Fruit fly (Drosophila melanogaster) whole organism, adult: ENCODE measurements around the gene mRpL14.

Experiments
- CG11617 ChIP-seq: fragments of 200-800 bp; sonication (Bioruptor generic); optimal IDR thresholded peaks from 2 replicates; lab custom pipeline; 2017; ENCODE audit warnings: mild to moderate bottlenecking, missing biosample characterization, missing genetic modification reagents, missing genetic modification characterization
- CG12768 ChIP-seq: fragments of 200-800 bp; sonication (Bioruptor generic); optimal IDR thresholded peaks from 2 replicates; lab custom pipeline; 2017; ENCODE audit warnings: missing biosample characterization, missing genetic modification characterization, mild to moderate bottlenecking, moderate library complexity, missing genetic modification reagents
- CG14711 ChIP-seq: fragments of 200-800 bp; sonication (Bioruptor generic); optimal IDR thresholded peaks from 2 replicates; lab custom pipeline; 2018; ENCODE audit warnings: missing biosample characterization, mild to moderate bottlenecking, missing genetic modification characterization, moderate library complexity
- CG1620 ChIP-seq: fragments of 200-800 bp; sonication (Bioruptor generic); optimal IDR thresholded peaks from 2 replicates; lab custom pipeline; 2016; ENCODE audit warnings: missing biosample characterization, missing genetic modification characterization
- CG33017 ChIP-seq: fragments of 200-800 bp; sonication (Bioruptor generic); optimal IDR thresholded peaks from 2 replicates; lab custom pipeline; 2018; ENCODE audit warnings: missing biosample characterization, mild to moderate bottlenecking, missing genetic modification characterization, moderate library complexity
- CG5204 ChIP-seq: fragments of 200-800 bp; sonication (Bioruptor generic); optimal IDR thresholded peaks from 2 replicates; lab custom pipeline; 2016; ENCODE audit warnings: missing biosample characterization, missing genetic modification characterization
- CG7045 ChIP-seq: fragments of 200-800 bp; sonication (Bioruptor generic); optimal IDR thresholded peaks from 2 replicates; lab custom pipeline; 2017; ENCODE audit warnings: missing biosample characterization, mild to moderate bottlenecking, missing genetic modification characterization
- CG7101 ChIP-seq: fragments of 200-800 bp; sonication (Bioruptor generic); optimal IDR thresholded peaks from 2 replicates; lab custom pipeline; 2018; ENCODE audit warnings: missing biosample characterization, mild to moderate bottlenecking, missing genetic modification characterization, moderate library complexity
- Clk ChIP-seq: fragments of 200-800 bp; sonication (Bioruptor generic); optimal IDR thresholded peaks from 2 replicates; lab custom pipeline; 2017; ENCODE audit warnings: missing biosample characterization, missing genetic modification characterization
- Crg-1 ChIP-seq: fragments of 200-800 bp; sonication (Bioruptor generic); optimal IDR thresholded peaks from 2 replicates; lab custom pipeline; 2016; ENCODE audit warnings: missing biosample characterization, missing genetic modification characterization
- Hr96 ChIP-seq: fragments of 200-800 bp; sonication (Bioruptor generic); optimal IDR thresholded peaks from 2 replicates; lab custom pipeline; 2016; ENCODE audit warnings: missing biosample characterization, missing genetic modification characterization
- Mnt ChIP-seq: fragments of 200-800 bp; sonication (Bioruptor generic); optimal IDR thresholded peaks from 2 replicates; lab custom pipeline; 2016; ENCODE audit warnings: missing biosample characterization, mild to moderate bottlenecking, missing genetic modification characterization
- bab1 ChIP-seq: fragments of 200-800 bp; sonication (Bioruptor generic); optimal IDR thresholded peaks from 3 replicates; lab custom pipeline; 2019; ENCODE audit warnings: missing biosample characterization, mild to moderate bottlenecking, missing genetic modification characterization, moderate library complexity
- cic ChIP-seq: fragments of 200-800 bp; sonication (Bioruptor generic); optimal IDR thresholded peaks from 2 replicates; lab custom pipeline; 2017; ENCODE audit warnings: missing biosample characterization, mild to moderate bottlenecking, missing genetic modification characterization, moderate library complexity
- cnc ChIP-seq, 2 experiments: fragments of >200 bp; optimal IDR thresholded peaks; 2 replicates each; lab custom pipeline; 2017
- kay ChIP-seq: fragments of 200-800 bp; sonication (Bioruptor generic); peaks from one replicate; lab custom pipeline; 2016; ENCODE audit warnings: missing biosample characterization, missing genetic modification characterization, borderline replicate concordance
- ovo ChIP-seq: fragments of 200-800 bp; sonication (Bioruptor generic); optimal IDR thresholded peaks from 2 replicates; lab custom pipeline; 2016; ENCODE audit warnings: missing biosample characterization, missing genetic modification characterization
- pad ChIP-seq: fragments of 200-800 bp; sonication (Bioruptor generic); optimal IDR thresholded peaks from 3 replicates; lab custom pipeline; 2017; ENCODE audit warnings: missing biosample characterization, missing genetic modification characterization, mild to moderate bottlenecking, moderate library complexity, missing genetic modification reagents
- tj ChIP-seq: fragments of 200-800 bp; sonication (Bioruptor generic); optimal IDR thresholded peaks from 3 replicates; lab custom pipeline; 2017; ENCODE audit warnings: missing biosample characterization, mild to moderate bottlenecking, missing genetic modification characterization, moderate library complexity
- toe ChIP-seq: fragments of 200-800 bp; sonication (Bioruptor generic); optimal IDR thresholded peaks from 2 replicates; lab custom pipeline; 2016; ENCODE audit warnings: missing biosample characterization, missing genetic modification characterization

The mRpL14 gene

DNA sequence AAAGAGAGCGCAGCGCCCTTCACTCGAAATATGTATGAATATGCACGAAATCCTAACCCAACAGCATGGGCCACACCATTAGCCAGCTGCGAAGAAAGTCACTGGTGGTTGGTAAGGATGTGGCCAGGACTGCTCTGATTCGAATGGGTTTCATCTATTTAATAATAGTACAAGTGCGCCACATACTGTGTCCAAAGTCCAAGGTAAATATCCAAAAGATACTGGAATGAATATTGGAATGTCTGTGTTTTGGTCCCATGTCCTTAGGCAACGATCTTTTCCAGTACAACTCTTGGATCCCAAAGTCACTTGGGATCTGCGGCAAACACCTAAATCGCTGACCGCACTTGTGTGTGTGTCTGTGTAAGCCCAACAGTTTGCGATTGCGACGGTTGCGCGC lies 38.1 kb downstream of the mRpL14 start:
- no peak for TF ChIP-seq cic (GFP tag; lab: Kevin White, UChicago)
- TF ChIP-seq CG1620, result no peak
- TF ChIP-seq Clk (GFP tag; lab: Kevin White, UChicago), result no peak
- TF ChIP-seq CG11617 (GFP tag; lab: Kevin White, UChicago), result peak; percentile 50
- TF ChIP-seq CG7045 (GFP tag; lab: Kevin White, UChicago), result peak; percentile 54
- TF ChIP-seq CG14711 (tag; lab: Kevin White, UChicago), result no peak
- TF ChIP-seq tj, result peak; percentile 73
- no peak for TF ChIP-seq CG33017
- TF ChIP-seq toe (GFP tag; lab: Kevin White, UChicago), result no peak
- no peak for TF ChIP-seq Hr96
- TF ChIP-seq CG7101 (tag; lab: Kevin White, UChicago), result peak; percentile 55
- TF ChIP-seq CG12768 (GFP tag; lab: Kevin White, UChicago), result peak; percentile 31
- TF ChIP-seq kay, result no peak
- no peak for TF ChIP-seq cnc (optimal IDR thresholded peaks at IDR 0.05; lab: Kevin White, UChicago)
- TF ChIP-seq pad (GFP tag; lab: Kevin White, UChicago), result peak; percentile 51
- peak; percentile 56 for TF ChIP-seq bab1
- no peak for TF ChIP-seq CG5204 (GFP tag; lab: Kevin White, UChicago)
- peak; percentile 3 for TF ChIP-seq Mnt (GFP tag; lab: Kevin White, UChicago)

DNA sequence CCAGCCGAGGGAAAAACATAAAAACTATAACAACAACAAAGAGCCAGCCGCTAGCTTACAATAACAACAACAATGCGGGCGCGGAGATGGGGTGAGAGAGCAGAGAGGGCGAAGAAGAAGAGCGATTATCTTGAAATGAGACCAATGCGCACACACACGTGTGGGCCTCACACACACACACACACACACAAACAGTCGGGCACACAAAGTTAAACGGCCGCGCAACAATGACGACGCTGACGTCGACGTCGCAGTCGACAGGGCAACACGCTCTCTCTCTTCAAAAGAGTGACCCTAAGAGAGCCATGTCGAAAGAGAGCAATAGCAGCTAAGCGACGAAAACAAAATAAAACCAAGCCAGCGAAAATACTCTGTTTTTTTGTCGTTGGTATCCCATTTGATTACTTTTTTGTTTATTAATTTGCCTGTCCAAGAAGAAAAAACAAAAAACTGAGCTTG lies 38.6 kb downstream of the mRpL14 start:
- TF ChIP-seq pad (GFP tag; lab: Kevin White, UChicago), result peak; percentile 24
- no peak for TF ChIP-seq CG1620
- TF ChIP-seq cic (GFP tag; lab: Kevin White, UChicago), result peak; percentile 23
- no peak for TF ChIP-seq CG33017
- TF ChIP-seq Mnt (GFP tag; lab: Kevin White, UChicago), result peak; percentile 59

DNA sequence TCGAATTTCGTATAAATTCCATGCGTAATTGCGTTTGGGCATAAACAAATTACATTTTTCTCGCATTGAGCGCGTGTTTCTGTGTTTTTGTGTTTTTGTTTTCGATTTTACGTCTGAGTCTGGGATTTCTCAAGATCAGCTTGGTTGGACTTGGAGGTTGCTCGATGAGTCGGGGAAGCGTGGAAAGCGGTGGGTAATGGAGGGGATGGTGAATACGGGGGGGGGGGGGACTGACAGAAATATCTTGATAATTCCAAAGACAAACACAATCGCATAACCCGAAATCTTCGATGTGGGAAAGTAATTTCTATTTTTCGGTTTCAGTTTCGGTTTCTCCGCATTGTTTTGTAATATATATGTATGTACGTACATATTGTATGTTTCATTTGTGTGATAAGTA lies 39.2 kb downstream of the mRpL14 start:
- TF ChIP-seq CG5204 (GFP tag; lab: Kevin White, UChicago) (no peak), tj (no peak), Clk (GFP tag; lab: Kevin White, UChicago) (no peak), CG33017 (no peak), cic (GFP tag; lab: Kevin White, UChicago) (no peak), CG1620 (no peak), ovo (GFP tag; lab: Kevin White, UChicago) (no peak), pad (GFP tag; lab: Kevin White, UChicago) (no peak), Mnt (GFP tag; lab: Kevin White, UChicago) (no peak)

DNA sequence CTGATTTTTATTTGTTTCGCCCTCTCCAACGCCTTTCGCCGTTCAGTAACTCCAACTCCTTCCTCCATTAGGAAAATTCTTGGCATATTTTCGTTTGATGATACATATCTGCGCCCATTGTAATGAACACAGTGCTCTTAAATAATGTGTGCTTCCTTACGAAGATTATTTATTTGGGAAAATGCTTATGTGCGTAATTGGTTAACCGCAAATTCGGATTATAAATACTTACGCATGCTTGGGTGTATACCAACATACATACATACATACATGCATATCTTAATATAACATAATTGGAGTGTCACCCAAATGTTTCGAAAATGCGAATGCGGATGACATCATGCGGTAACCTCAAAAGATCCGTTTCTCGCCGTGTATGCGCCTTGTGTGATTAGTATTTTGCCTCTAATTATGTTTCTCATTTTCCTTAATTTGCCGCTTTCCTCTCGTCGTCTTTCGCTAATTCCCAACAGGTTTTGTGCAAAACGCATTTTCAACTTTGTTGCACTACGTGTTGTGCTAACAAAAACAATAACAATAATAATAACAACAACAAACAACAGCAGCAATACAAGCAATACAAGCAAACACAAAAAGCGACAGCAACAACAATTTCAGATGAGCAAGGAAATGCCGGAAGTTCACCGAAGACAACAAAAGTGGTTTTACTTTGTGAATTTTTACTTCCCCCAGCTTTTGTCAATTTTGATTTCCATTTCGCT lies 39.8 kb downstream of the mRpL14 start:
- TF ChIP-seq ovo (GFP tag; lab: Kevin White, UChicago) (no peak), Mnt (GFP tag; lab: Kevin White, UChicago) (no peak), pad (GFP tag; lab: Kevin White, UChicago) (no peak), Clk (GFP tag; lab: Kevin White, UChicago) (no peak), CG12768 (GFP tag; lab: Kevin White, UChicago) (no peak), tj (no peak), CG14711 (tag; lab: Kevin White, UChicago) (no peak), cic (GFP tag; lab: Kevin White, UChicago) (no peak), toe (GFP tag; lab: Kevin White, UChicago) (no peak), Hr96 (no peak), kay (no peak)

DNA sequence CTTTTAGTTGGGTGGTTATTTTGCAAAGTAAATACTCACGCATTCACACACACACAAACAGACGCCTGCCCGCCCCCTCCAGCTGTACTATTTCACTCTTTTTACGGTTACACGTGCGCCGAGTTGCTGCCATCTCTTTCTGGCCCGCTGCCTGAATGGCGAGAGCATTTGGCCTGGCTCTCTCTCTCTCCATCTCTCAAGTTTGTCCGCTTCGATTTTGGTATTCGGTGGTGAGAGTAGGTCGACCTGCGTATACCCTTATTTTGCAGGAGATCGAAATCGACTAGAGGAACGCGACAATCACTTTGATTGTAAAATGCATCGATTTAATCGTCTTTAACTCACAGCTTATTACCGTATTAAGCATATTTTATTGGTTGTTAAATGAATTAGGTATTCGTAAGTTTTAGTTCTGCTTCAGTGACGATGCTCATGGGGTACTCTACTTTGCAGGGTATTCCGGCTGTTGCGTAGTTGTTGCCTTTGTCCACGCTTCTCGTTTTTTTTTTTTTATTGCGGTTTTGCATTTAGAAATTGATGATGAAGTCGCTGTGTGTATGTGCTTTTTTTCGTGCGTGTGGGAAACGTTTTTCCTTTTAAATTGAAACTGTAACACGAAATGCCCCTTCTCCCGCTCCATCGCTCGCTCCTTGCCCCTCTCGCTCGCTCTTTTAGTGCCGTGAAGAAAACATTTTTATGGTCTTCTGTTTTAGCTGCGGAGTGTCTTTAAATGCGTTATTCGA lies 40.5 kb downstream of the mRpL14 start:
- peak; percentile 75 for TF ChIP-seq cic (GFP tag; lab: Kevin White, UChicago)
- TF ChIP-seq CG12768 (GFP tag; lab: Kevin White, UChicago), result peak; percentile 66
- TF ChIP-seq ovo (GFP tag; lab: Kevin White, UChicago), result peak; percentile 43
- TF ChIP-seq CG5204 (GFP tag; lab: Kevin White, UChicago), result peak; percentile 71
- TF ChIP-seq Hr96, result peak; percentile 91
- peak; percentile 22 for TF ChIP-seq Crg-1 (GFP tag; lab: Kevin White, UChicago)
- no peak for TF ChIP-seq kay
- peak; percentile 76 for TF ChIP-seq CG14711 (tag; lab: Kevin White, UChicago)
- TF ChIP-seq toe (GFP tag; lab: Kevin White, UChicago), result peak; percentile 21
- TF ChIP-seq CG11617 (GFP tag; lab: Kevin White, UChicago), result peak; percentile 85
- no peak for TF ChIP-seq cnc (optimal IDR thresholded peaks at IDR 0.05; lab: Kevin White, UChicago)
- TF ChIP-seq pad (GFP tag; lab: Kevin White, UChicago), result peak; percentile 96
- TF ChIP-seq tj, result peak; percentile 70
- peak; percentile 80 for TF ChIP-seq CG33017
- peak; percentile 18 for TF ChIP-seq Clk (GFP tag; lab: Kevin White, UChicago)
- TF ChIP-seq bab1, result peak; percentile 89
- TF ChIP-seq Mnt (GFP tag; lab: Kevin White, UChicago), result peak; percentile 97
- peak; percentile 86 for TF ChIP-seq CG7101 (tag; lab: Kevin White, UChicago)
- TF ChIP-seq CG1620, result peak; percentile 37
- TF ChIP-seq CG7045 (GFP tag; lab: Kevin White, UChicago), result peak; percentile 48

DNA sequence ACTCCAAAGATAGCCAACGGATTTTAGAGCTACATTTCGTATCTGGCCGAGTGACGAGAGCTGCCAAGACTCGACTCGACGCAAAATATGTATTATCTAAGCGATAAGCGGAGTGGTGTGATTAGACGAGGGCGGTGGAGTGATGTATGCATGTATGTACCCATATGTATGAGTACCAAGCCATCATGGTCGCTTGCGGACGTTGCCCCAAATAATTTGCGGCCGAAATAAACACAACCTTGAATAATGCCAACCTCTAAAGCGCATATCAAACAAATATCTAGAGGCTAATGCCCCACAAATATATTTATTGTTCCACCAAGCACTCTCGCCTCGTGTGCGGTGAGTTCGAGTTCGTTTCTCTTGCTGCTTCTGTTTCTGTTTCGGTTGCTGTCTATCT lies 41.6 kb downstream of the mRpL14 start:
- no peak for TF ChIP-seq Crg-1 (GFP tag; lab: Kevin White, UChicago)
- no peak for TF ChIP-seq kay
- TF ChIP-seq pad (GFP tag; lab: Kevin White, UChicago), result no peak
